Worm (Caenorhabditis elegans) whole organism, midembryonic: ENCODE results near the gene srx-60.

Source experiments
- T22C8.4 ChIP-seq: fragments of 200-800 bp; sonication (Bioruptor generic); IDR thresholded peaks from 2 replicates; pipeline ENCODE4 v1.3.6; 2022; ENCODE audit warnings: missing genetic modification characterization, missing compliant biosample characterization
- cog-1 ChIP-seq: sonication (generic microtip); optimal IDR thresholded peaks from 2 replicates; lab custom pipeline; 2016; ENCODE audit warnings: missing genetic modification characterization, missing compliant biosample characterization
- flt-1 ChIP-seq: fragments of 200-800 bp; sonication (Bioruptor generic); IDR thresholded peaks from 2 replicates; pipeline ENCODE4 v1.3.6; 2022; ENCODE audit warnings: missing genetic modification characterization, missing compliant biosample characterization
- klf-2 ChIP-seq: fragments of 200-800 bp; sonication (Bioruptor generic); conservative IDR thresholded peaks from 2 replicates; pipeline ENCODE4 v1.3.6; 2022; ENCODE audit warnings: missing genetic modification reagents, missing genetic modification characterization, missing compliant biosample characterization
- med-1 ChIP-seq: sonication (generic microtip); optimal IDR thresholded peaks from 2 replicates; lab custom pipeline; 2017; ENCODE audit warnings: missing genetic modification characterization, mild to moderate bottlenecking, missing compliant biosample characterization, antibody characterized with exemption, missing genetic modification reagents; ENCODE audit not compliant: insufficient read depth
- ref-1 ChIP-seq: fragments of 200-800 bp; sonication (Bioruptor generic); conservative IDR thresholded peaks from 2 replicates; pipeline ENCODE4 v1.3.6; 2022; ENCODE audit warnings: missing genetic modification reagents, missing genetic modification characterization, missing compliant biosample characterization
- tab-1 ChIP-seq: fragments of 200-800 bp; sonication (Bioruptor generic); IDR thresholded peaks from 2 replicates; pipeline ENCODE4 v1.3.6; 2022; ENCODE audit warnings: missing genetic modification characterization, missing compliant biosample characterization
- ztf-23 ChIP-seq: fragments of 200-800 bp; sonication (Bioruptor generic); IDR thresholded peaks from 2 replicates; pipeline ENCODE4 v1.3.6; 2022; ENCODE audit warnings: missing genetic modification reagents, missing genetic modification characterization, missing compliant biosample characterization
- ztf-29 ChIP-seq: fragments of 200-800 bp; sonication (Bioruptor generic); IDR thresholded peaks from 2 replicates; pipeline ENCODE4 v1.3.6; 2022; ENCODE audit warnings: missing genetic modification reagents, missing genetic modification characterization, missing compliant biosample characterization

srx-60 gene

ce11 chrV:7435376-7436204 lies 34.9 kb downstream of the srx-60 start, which contains the start of the genes ddo-2 and F25E5.8:
TSS of gene ddo-2 (minus strand) at chrV:7435705.
TSS of gene F25E5.8 (plus strand) at chrV:7435930.
- no peak for TF ChIP-seq ztf-23 (GFP tag; lab: Robert Waterston, UW)
- TF ChIP-seq klf-2 (GFP tag; lab: Robert Waterston, UW), result no peak
- no peak for TF ChIP-seq cog-1 (tag; lab: Kevin White, UChicago)

ce11 chrV:7436509-7436908 lies 35.8 kb downstream of the srx-60 start:
- no peak for TF ChIP-seq cog-1 (tag; lab: Kevin White, UChicago)
- TF ChIP-seq med-1 (GFP tag; lab: Kevin White, UChicago), result no peak
- no peak for TF ChIP-seq tab-1 (GFP tag; lab: Robert Waterston, UW)

- no peak for TF ChIP-seq ztf-23 (GFP tag; lab: Robert Waterston, UW)
- TF ChIP-seq ref-1 (GFP tag; lab: Robert Waterston, UW), result no peak
- no peak for TF ChIP-seq flt-1
- no peak for TF ChIP-seq med-1 (GFP tag; lab: Kevin White, UChicago)
- no peak for TF ChIP-seq cog-1 (tag; lab: Kevin White, UChicago)
- TF ChIP-seq tab-1 (GFP tag; lab: Robert Waterston, UW), result no peak
- TF ChIP-seq T22C8.4, result no peak
- no peak for TF ChIP-seq klf-2 (GFP tag; lab: Robert Waterston, UW)
- no peak for TF ChIP-seq ztf-29 (GFP tag; lab: Robert Waterston, UW)
Measured at ce11 chrV:7436911-7437310, 36.2 kb downstream of the srx-60 start.

- TF ChIP-seq tab-1 (GFP tag; lab: Robert Waterston, UW) (no peak), ref-1 (GFP tag; lab: Robert Waterston, UW) (no peak), T22C8.4 (no peak), cog-1 (tag; lab: Kevin White, UChicago) (no peak), med-1 (GFP tag; lab: Kevin White, UChicago) (no peak), ztf-29 (GFP tag; lab: Robert Waterston, UW) (no peak), klf-2 (GFP tag; lab: Robert Waterston, UW) (no peak)
Measured at ce11 chrV:7437538-7437937, 36.9 kb downstream of the srx-60 start, which contains the start of gene F25E5.9. TSS of gene F25E5.9 (minus strand) at chrV:7437919.

ce11 chrV:7437985-7438384 lies 37.3 kb downstream of the srx-60 start, which contains the start of gene F25E5.16:
TSS of gene F25E5.16 (plus strand) at chrV:7438285.
- TF ChIP-seq ztf-23 (GFP tag; lab: Robert Waterston, UW), result no peak
- no peak for TF ChIP-seq flt-1
- TF ChIP-seq med-1 (GFP tag; lab: Kevin White, UChicago), result no peak
- TF ChIP-seq T22C8.4, result no peak
- no peak for TF ChIP-seq klf-2 (GFP tag; lab: Robert Waterston, UW)
- no peak for TF ChIP-seq cog-1 (tag; lab: Kevin White, UChicago)
- no peak for TF ChIP-seq ref-1 (GFP tag; lab: Robert Waterston, UW)
- TF ChIP-seq tab-1 (GFP tag; lab: Robert Waterston, UW), result no peak
- TF ChIP-seq ztf-29 (GFP tag; lab: Robert Waterston, UW), result no peak

ce11 chrV:7439807-7440206 lies 39.1 kb downstream of the srx-60 start, which contains the start of gene try-13:
TSS of gene try-13 (plus strand) at chrV:7440107.
- TF ChIP-seq ztf-29 (GFP tag; lab: Robert Waterston, UW), result no peak
- TF ChIP-seq T22C8.4, result no peak
- no peak for TF ChIP-seq klf-2 (GFP tag; lab: Robert Waterston, UW)
- TF ChIP-seq ztf-23 (GFP tag; lab: Robert Waterston, UW), result no peak
- no peak for TF ChIP-seq med-1 (GFP tag; lab: Kevin White, UChicago)
- no peak for TF ChIP-seq flt-1

ce11 chrV:7443480-7443879 lies 42.8 kb downstream of the srx-60 start:
- TF ChIP-seq ref-1 (GFP tag; lab: Robert Waterston, UW) (peak; percentile 46; the same call in 1 of the 2 replicates), ztf-29 (GFP tag; lab: Robert Waterston, UW) (peak; percentile 39; the same call in 1 of the 2 replicates), ztf-23 (GFP tag; lab: Robert Waterston, UW) (peak; percentile 79; the same call in 1 of the 2 replicates), klf-2 (GFP tag; lab: Robert Waterston, UW) (peak; percentile 79), flt-1 (0 out of 2 replicates have a peak, but pooled peaks have one; percentile 27)

ce11 chrV:7444331-7444730 lies 43.6 kb downstream of the srx-60 start, which contains the start of gene nhr-141:
TSS of gene nhr-141 (plus strand) at chrV:7444661.
- 0 out of 2 replicates have a peak, but pooled peaks have one; percentile 40 for TF ChIP-seq tab-1 (GFP tag; lab: Robert Waterston, UW)

ce11 chrV:7446965-7447364 lies 46.3 kb downstream of the srx-60 start, which contains the start of gene F25E5.5:
TSS of gene F25E5.5 (plus strand) at chrV:7447265.
- TF ChIP-seq cog-1 (tag; lab: Kevin White, UChicago), result no peak
- TF ChIP-seq ref-1 (GFP tag; lab: Robert Waterston, UW), result no peak
- TF ChIP-seq med-1 (GFP tag; lab: Kevin White, UChicago), result no peak

- TF ChIP-seq ref-1 (GFP tag; lab: Robert Waterston, UW) (no peak), klf-2 (GFP tag; lab: Robert Waterston, UW) (no peak), tab-1 (GFP tag; lab: Robert Waterston, UW) (no peak), cog-1 (tag; lab: Kevin White, UChicago) (no peak), ztf-29 (GFP tag; lab: Robert Waterston, UW) (no peak), med-1 (GFP tag; lab: Kevin White, UChicago) (no peak), ztf-23 (GFP tag; lab: Robert Waterston, UW) (no peak), flt-1 (no peak)
Measured at ce11 chrV:7449303-7449827, 48.7 kb downstream of the srx-60 start, which contains the start of gene try-12. TSS of gene try-12 (plus strand) at chrV:7449353.
